Comparison of ENCODE assay signal across 1 fruit fly cellular context in genomic region chr3R:10566441-10567179, dm6.
TF ChIP-seq lines count a peak whose summit lies in the region.

No protein-coding gene starts in this region.

TF ChIP-seq in whole organism, embryonic, 481 proteins besides CTCF, POLR2A, EP300 and RAD21 (continued from another document and continues in another):
- TF ChIP-seq sima (GFP tag; optimal IDR thresholded peaks at IDR 0.05; lab: Kevin White, UChicago): no peak
- no peak for TF ChIP-seq Usf (GFP tag; optimal IDR thresholded peaks at IDR 0.05; lab: Kevin White, UChicago)
- no peak for TF ChIP-seq Nf-YB (GFP tag; optimal IDR thresholded peaks at IDR 0.05; lab: Kevin White, UChicago)
- no peak for TF ChIP-seq zf30C (GFP tag; optimal IDR thresholded peaks at IDR 0.05; lab: Kevin White, UChicago)
- no peak for TF ChIP-seq dmrt99B (tag; optimal IDR thresholded peaks at IDR 0.05; lab: Kevin White, UChicago)
- no peak for TF ChIP-seq ci (GFP tag; IDR thresholded peaks at IDR 0.05; lab: Robert Waterston, UW)
- no peak for TF ChIP-seq CG12071 (GFP tag; optimal IDR thresholded peaks at IDR 0.05; lab: Kevin White, UChicago)
- TF ChIP-seq Hr3 (GFP tag; optimal IDR thresholded peaks at IDR 0.05; lab: Kevin White, UChicago): no peak
- TF ChIP-seq CG7372 (GFP tag; IDR thresholded peaks at IDR 0.05; lab: Robert Waterston, UW): no peak
- no peak for TF ChIP-seq Myb (GFP tag; optimal IDR thresholded peaks at IDR 0.05; lab: Kevin White, UChicago)
- no peak for TF ChIP-seq CG10979 (tag; optimal IDR thresholded peaks at IDR 0.05; lab: Kevin White, UChicago)
- no peak for TF ChIP-seq Awh (GFP tag; IDR thresholded peaks at IDR 0.05; lab: Robert Waterston, UW)
- TF ChIP-seq danr (GFP tag; IDR thresholded peaks at IDR 0.05; lab: Robert Waterston, UW): no peak
- no peak for TF ChIP-seq ash1 (GFP tag; optimal IDR thresholded peaks at IDR 0.05; lab: Kevin White, UChicago)
- no peak for TF ChIP-seq bbx (GFP tag; IDR thresholded peaks at IDR 0.05; lab: Robert Waterston, UW; ENCODE audit: partially characterized antibody)
- no peak for TF ChIP-seq cwo (GFP tag; optimal IDR thresholded peaks at IDR 0.05; lab: Kevin White, UChicago)
- 0 out of 2 replicates have a peak, but pooled peaks have one; percentile 9 for TF ChIP-seq vvl (GFP tag; IDR thresholded peaks at IDR 0.05; lab: Robert Waterston, UW)
- TF ChIP-seq CG9437 (GFP tag; optimal IDR thresholded peaks at IDR 0.05; lab: Kevin White, UChicago): no peak
- peak; percentile 63 for TF ChIP-seq Med (GFP tag; lab: Kevin White, UChicago)
- no peak for TF ChIP-seq pum (GFP tag; optimal IDR thresholded peaks at IDR 0.05; lab: Kevin White, UChicago)
- no peak for TF ChIP-seq CG9797 (GFP tag; optimal IDR thresholded peaks at IDR 0.05; lab: Kevin White, UChicago)
- no peak for TF ChIP-seq ac (GFP tag; optimal IDR thresholded peaks at IDR 0.05; lab: Kevin White, UChicago)
- TF ChIP-seq CG11247 (GFP tag; IDR thresholded peaks at IDR 0.05; lab: Robert Waterston, UW): no peak
- TF ChIP-seq CG18599 (GFP tag; optimal IDR thresholded peaks at IDR 0.05; lab: Kevin White, UChicago): peak; percentile 58
- peak; percentile 44 for TF ChIP-seq CG12104 (GFP tag; optimal IDR thresholded peaks at IDR 0.05; lab: Kevin White, UChicago)
- no peak for TF ChIP-seq Fer2 (tag; optimal IDR thresholded peaks at IDR 0.05; lab: Kevin White, UChicago)
- no peak for TF ChIP-seq nmo (GFP tag; optimal IDR thresholded peaks at IDR 0.05; lab: Kevin White, UChicago)
- TF ChIP-seq CG18619 (GFP tag; optimal IDR thresholded peaks at IDR 0.05; lab: Kevin White, UChicago): peak; percentile 28
- TF ChIP-seq CG11085 (GFP tag; IDR thresholded peaks at IDR 0.05; lab: Robert Waterston, UW): no peak
- peak; percentile 55 for TF ChIP-seq ATbp (GFP tag; optimal IDR thresholded peaks at IDR 0.05; lab: Kevin White, UChicago)
- TF ChIP-seq prd (optimal IDR thresholded peaks at IDR 0.05; lab: Kevin White, UChicago): no peak
- TF ChIP-seq prd (GFP tag; IDR thresholded peaks at IDR 0.05; lab: Robert Waterston, UW): no peak
- TF ChIP-seq CG8478 (optimal IDR thresholded peaks at IDR 0.05; lab: Kevin White, UChicago): no peak
- no peak for TF ChIP-seq CG8924 (tag; optimal IDR thresholded peaks at IDR 0.05; lab: Kevin White, UChicago)
- TF ChIP-seq ab (GFP tag; optimal IDR thresholded peaks at IDR 0.05; lab: Kevin White, UChicago): no peak
- TF ChIP-seq CG8290 (GFP tag; optimal IDR thresholded peaks at IDR 0.05; lab: Kevin White, UChicago): no peak
- TF ChIP-seq CG8290 (tag; optimal IDR thresholded peaks at IDR 0.05; lab: Kevin White, UChicago): no peak
- TF ChIP-seq Sox100B (GFP tag; optimal IDR thresholded peaks at IDR 0.05; lab: Kevin White, UChicago): peak; percentile 54
- no peak for TF ChIP-seq ham (GFP tag; IDR thresholded peaks at IDR 0.05; lab: Robert Waterston, UW)
- peak; percentile 10 for TF ChIP-seq nerfin-1 (tag; optimal IDR thresholded peaks at IDR 0.05; lab: Kevin White, UChicago)
- TF ChIP-seq CG15601 (tag; optimal IDR thresholded peaks at IDR 0.05; lab: Kevin White, UChicago): peak; percentile 52
- TF ChIP-seq CG5180 (GFP tag; optimal IDR thresholded peaks at IDR 0.05; lab: Kevin White, UChicago): peak; percentile 30
- TF ChIP-seq jumu (GFP tag; optimal IDR thresholded peaks at IDR 0.05; lab: Kevin White, UChicago): no peak
- 0 out of 2 replicates have a peak, but pooled peaks have one; percentile 5 for TF ChIP-seq onecut (GFP tag; IDR thresholded peaks at IDR 0.05; lab: Robert Waterston, UW)
- TF ChIP-seq CG14710 (tag; optimal IDR thresholded peaks at IDR 0.05; lab: Kevin White, UChicago): peak; percentile 17
- peak; percentile 22 for TF ChIP-seq CG13296 (GFP tag; optimal IDR thresholded peaks at IDR 0.05; lab: Kevin White, UChicago)
- TF ChIP-seq CG12299 (tag; optimal IDR thresholded peaks at IDR 0.05; lab: Kevin White, UChicago): no peak
- TF ChIP-seq Ada2b (GFP tag; IDR thresholded peaks at IDR 0.05; lab: Robert Waterston, UW): no peak
- TF ChIP-seq CG18764 (GFP tag; optimal IDR thresholded peaks at IDR 0.05; lab: Kevin White, UChicago): no peak
- TF ChIP-seq CG4328 (GFP tag; optimal IDR thresholded peaks at IDR 0.05; lab: Kevin White, UChicago): peak; percentile 18
- TF ChIP-seq yki (optimal IDR thresholded peaks at IDR 0.05; lab: Kevin White, UChicago): no peak
- peak; percentile 53 for TF ChIP-seq CG32772 (GFP tag; IDR thresholded peaks at IDR 0.05; lab: Robert Waterston, UW)
- TF ChIP-seq crp (GFP tag; optimal IDR thresholded peaks at IDR 0.05; lab: Kevin White, UChicago): no peak
- TF ChIP-seq slp2 (GFP tag; optimal IDR thresholded peaks at IDR 0.05; lab: Kevin White, UChicago): no peak
- no peak for TF ChIP-seq CG5953 (GFP tag; IDR thresholded peaks at IDR 0.05; lab: Robert Waterston, UW)
- no peak for TF ChIP-seq ftz-f1 (GFP tag; optimal IDR thresholded peaks at IDR 0.05; lab: Kevin White, UChicago)
- TF ChIP-seq CG14667 (GFP tag; IDR thresholded peaks at IDR 0.05; lab: Robert Waterston, UW): no peak
- no peak for TF ChIP-seq CG15479 (GFP tag; optimal IDR thresholded peaks at IDR 0.05; lab: Kevin White, UChicago)
- TF ChIP-seq CG16815 (GFP tag; optimal IDR thresholded peaks at IDR 0.05; lab: Kevin White, UChicago): no peak
- no peak for TF ChIP-seq chn (GFP tag; optimal IDR thresholded peaks at IDR 0.05; lab: Kevin White, UChicago)
- TF ChIP-seq Side (GFP tag; optimal IDR thresholded peaks at IDR 0.05; lab: Kevin White, UChicago): no peak
- TF ChIP-seq corto (GFP tag; optimal IDR thresholded peaks at IDR 0.05; lab: Kevin White, UChicago): no peak
- TF ChIP-seq CG14014 (GFP tag; IDR thresholded peaks at IDR 0.05; lab: Robert Waterston, UW): no peak
- TF ChIP-seq tx (GFP tag; optimal IDR thresholded peaks at IDR 0.05; lab: Kevin White, UChicago): no peak
- TF ChIP-seq pita (GFP tag; optimal IDR thresholded peaks at IDR 0.05; lab: Kevin White, UChicago): no peak
- no peak for TF ChIP-seq Nf-YA (GFP tag; IDR thresholded peaks at IDR 0.05; lab: Robert Waterston, UW)
- TF ChIP-seq sqz (GFP tag; optimal IDR thresholded peaks at IDR 0.05; lab: Kevin White, UChicago): peak; percentile 78
- no peak for TF ChIP-seq CG6854 (GFP tag; optimal IDR thresholded peaks at IDR 0.05; lab: Kevin White, UChicago)
- TF ChIP-seq da (GFP tag; optimal IDR thresholded peaks at IDR 0.05; lab: Kevin White, UChicago): no peak
- TF ChIP-seq sc (optimal IDR thresholded peaks at IDR 0.05; lab: Kevin White, UChicago): no peak
- TF ChIP-seq sc (GFP tag; optimal IDR thresholded peaks at IDR 0.05; lab: Kevin White, UChicago): no peak
- TF ChIP-seq gt (GFP tag; IDR thresholded peaks at IDR 0.05; lab: Robert Waterston, UW): no peak
- no peak for TF ChIP-seq usp (GFP tag; optimal IDR thresholded peaks at IDR 0.05; lab: Kevin White, UChicago)
- TF ChIP-seq caup (GFP tag; optimal IDR thresholded peaks at IDR 0.05; lab: Kevin White, UChicago; ENCODE audit: severe bottlenecking): peak; percentile 15
- TF ChIP-seq CG4282 (GFP tag; optimal IDR thresholded peaks at IDR 0.05; lab: Kevin White, UChicago): no peak
- TF ChIP-seq CG15269 (tag; optimal IDR thresholded peaks at IDR 0.05; lab: Kevin White, UChicago): peak; percentile 7
- no peak for TF ChIP-seq Hr51 (GFP tag; optimal IDR thresholded peaks at IDR 0.05; lab: Kevin White, UChicago)
- TF ChIP-seq Adf1 (GFP tag; IDR thresholded peaks at IDR 0.05; lab: Robert Waterston, UW): no peak
- no peak for TF ChIP-seq CG3995 (GFP tag; optimal IDR thresholded peaks at IDR 0.05; lab: Kevin White, UChicago)
- no peak for TF ChIP-seq CG4360 (GFP tag; IDR thresholded peaks at IDR 0.05; lab: Robert Waterston, UW)
- no peak for TF ChIP-seq cad (GFP tag; optimal IDR thresholded peaks at IDR 0.05; lab: Kevin White, UChicago)
- TF ChIP-seq HmgZ (tag; optimal IDR thresholded peaks at IDR 0.05; lab: Kevin White, UChicago): no peak
- no peak for TF ChIP-seq Ptx1 (GFP tag; IDR thresholded peaks at IDR 0.05; lab: Robert Waterston, UW)
- TF ChIP-seq HmgD (GFP tag; optimal IDR thresholded peaks at IDR 0.05; lab: Kevin White, UChicago): no peak
- TF ChIP-seq CG14860 (GFP tag; IDR thresholded peaks at IDR 0.05; lab: Robert Waterston, UW; ENCODE audit: partially characterized antibody): no peak
- TF ChIP-seq stc (GFP tag; IDR thresholded peaks at IDR 0.05; lab: Robert Waterston, UW): no peak
- peak; percentile 22; the same call in 1 of the 3 replicates for TF ChIP-seq CG17361 (GFP tag; IDR thresholded peaks at IDR 0.05; lab: Robert Waterston, UW)
- TF ChIP-seq Hsf (GFP tag; optimal IDR thresholded peaks at IDR 0.05; lab: Kevin White, UChicago): no peak
- TF ChIP-seq CG10959 (GFP tag; IDR thresholded peaks at IDR 0.05; lab: Robert Waterston, UW): no peak
- TF ChIP-seq Oli (tag; optimal IDR thresholded peaks at IDR 0.05; lab: Kevin White, UChicago): peak; percentile 1
- TF ChIP-seq so (GFP tag; IDR thresholded peaks at IDR 0.05; lab: Robert Waterston, UW): no peak
- TF ChIP-seq pzg (GFP tag; optimal IDR thresholded peaks at IDR 0.05; lab: Kevin White, UChicago): no peak
- no peak for TF ChIP-seq Sry-δ (GFP tag; optimal IDR thresholded peaks at IDR 0.05; lab: Kevin White, UChicago)
- TF ChIP-seq Tbp (GFP tag; optimal IDR thresholded peaks at IDR 0.05; lab: Kevin White, UChicago): no peak
- TF ChIP-seq kay (GFP tag; optimal IDR thresholded peaks at IDR 0.05; lab: Kevin White, UChicago): no peak
- TF ChIP-seq Abd-B (GFP tag; optimal IDR thresholded peaks at IDR 0.05; lab: Kevin White, UChicago): no peak
- no peak for TF ChIP-seq TFAM (GFP tag; optimal IDR thresholded peaks at IDR 0.05; lab: Kevin White, UChicago)
- no peak for TF ChIP-seq aop (GFP tag; IDR thresholded peaks at IDR 0.05; lab: Robert Waterston, UW)
- TF ChIP-seq MESR4 (GFP tag; optimal IDR thresholded peaks at IDR 0.05; lab: Kevin White, UChicago): no peak
- no peak for TF ChIP-seq Optix (GFP tag; IDR thresholded peaks at IDR 0.05; lab: Robert Waterston, UW)
- TF ChIP-seq CG6175 (GFP tag; IDR thresholded peaks at IDR 0.05; lab: Robert Waterston, UW): no peak
- no peak for TF ChIP-seq Camta (GFP tag; optimal IDR thresholded peaks at IDR 0.05; lab: Kevin White, UChicago)
- TF ChIP-seq gro (GFP tag; optimal IDR thresholded peaks at IDR 0.05; lab: Kevin White, UChicago): peak; percentile 44
- TF ChIP-seq CG9876 (GFP tag; optimal IDR thresholded peaks at IDR 0.05; lab: Kevin White, UChicago): no peak
- no peak for TF ChIP-seq Fer3 (tag; optimal IDR thresholded peaks at IDR 0.05; lab: Kevin White, UChicago)
- TF ChIP-seq CG14965 (GFP tag; optimal IDR thresholded peaks at IDR 0.05; lab: Kevin White, UChicago; ENCODE audit: borderline replicate concordance): no peak
- 0 out of 3 replicates have a peak, but pooled peaks have one; percentile 46 for TF ChIP-seq CG2199 (GFP tag; IDR thresholded peaks at IDR 0.05; lab: Robert Waterston, UW)
- no peak for TF ChIP-seq scrt (GFP tag; optimal IDR thresholded peaks at IDR 0.05; lab: Kevin White, UChicago)
- TF ChIP-seq CG15514 (GFP tag; optimal IDR thresholded peaks at IDR 0.05; lab: Kevin White, UChicago): peak; percentile 5
- TF ChIP-seq pnt (GFP tag; optimal IDR thresholded peaks at IDR 0.05; lab: Kevin White, UChicago): no peak
- no peak for TF ChIP-seq Opbp (GFP tag; IDR thresholded peaks at IDR 0.05; lab: Robert Waterston, UW; ENCODE audit: partially characterized antibody)
- TF ChIP-seq CG1603 (tag; optimal IDR thresholded peaks at IDR 0.05; lab: Kevin White, UChicago): no peak
- TF ChIP-seq H2.0 (GFP tag; IDR thresholded peaks at IDR 0.05; lab: Robert Waterston, UW): no peak
- peak; percentile 91 for TF ChIP-seq grn (GFP tag; optimal IDR thresholded peaks at IDR 0.05; lab: Kevin White, UChicago)
- TF ChIP-seq Antp (GFP tag; optimal IDR thresholded peaks at IDR 0.05; lab: Kevin White, UChicago): no peak
- TF ChIP-seq CG10366 (GFP tag; IDR thresholded peaks at IDR 0.05; lab: Robert Waterston, UW): no peak
- TF ChIP-seq CG11560 (tag; IDR thresholded peaks at IDR 0.05; lab: Robert Waterston, UW): no peak
- no peak for TF ChIP-seq CG8089 (GFP tag; optimal IDR thresholded peaks at IDR 0.05; lab: Kevin White, UChicago)
- TF ChIP-seq Lpt (GFP tag; optimal IDR thresholded peaks at IDR 0.05; lab: Kevin White, UChicago): no peak
- no peak for TF ChIP-seq Ravus (GFP tag; IDR thresholded peaks at IDR 0.05; lab: Robert Waterston, UW)
- no peak for TF ChIP-seq hb (GFP tag; IDR thresholded peaks at IDR 0.05; lab: Robert Waterston, UW; ENCODE audit: partially characterized antibody)
- no peak for TF ChIP-seq crc (GFP tag; optimal IDR thresholded peaks at IDR 0.05; lab: Kevin White, UChicago)
- TF ChIP-seq CG15011 (GFP tag; optimal IDR thresholded peaks at IDR 0.05; lab: Kevin White, UChicago): peak; percentile 9
- no peak for TF ChIP-seq CG1792 (GFP tag; optimal IDR thresholded peaks at IDR 0.05; lab: Kevin White, UChicago)
- TF ChIP-seq Pdp1 (GFP tag; optimal IDR thresholded peaks at IDR 0.05; lab: Kevin White, UChicago): peak in 1 of 2 experiments; percentile 75
- no peak for TF ChIP-seq pfk (GFP tag; optimal IDR thresholded peaks at IDR 0.05; lab: Kevin White, UChicago)
- TF ChIP-seq CG14050 (GFP tag; IDR thresholded peaks at IDR 0.05; lab: Robert Waterston, UW): no peak
- no peak for TF ChIP-seq fru (optimal IDR thresholded peaks at IDR 0.05; lab: Kevin White, UChicago)
- no peak for TF ChIP-seq fd96Cb (tag; optimal IDR thresholded peaks at IDR 0.05; lab: Kevin White, UChicago)
- TF ChIP-seq CG34224 (GFP tag; IDR thresholded peaks at IDR 0.05; lab: Robert Waterston, UW; ENCODE audit: partially characterized antibody): no peak
- no peak for TF ChIP-seq CG3726 (GFP tag; IDR thresholded peaks at IDR 0.05; lab: Robert Waterston, UW)
- no peak for TF ChIP-seq pan (optimal IDR thresholded peaks at IDR 0.05; lab: Kevin White, UChicago)
- TF ChIP-seq pan (GFP tag; optimal IDR thresholded peaks at IDR 0.05 in 1 of 2, IDR thresholded peaks at IDR 0.05 in 1 of 2): no peak
- TF ChIP-seq CG12769 (tag; optimal IDR thresholded peaks at IDR 0.05; lab: Kevin White, UChicago): no peak
- no peak for TF ChIP-seq bcd (GFP tag; optimal IDR thresholded peaks at IDR 0.05; lab: Kevin White, UChicago)
- TF ChIP-seq CG4730 (GFP tag; IDR thresholded peaks at IDR 0.05; lab: Robert Waterston, UW): no peak
- TF ChIP-seq CG6254 (GFP tag; optimal IDR thresholded peaks at IDR 0.05; lab: Kevin White, UChicago): peak; percentile 0
- no peak for TF ChIP-seq H15 (GFP tag; IDR thresholded peaks at IDR 0.05; lab: Robert Waterston, UW)
- TF ChIP-seq sd (tag; optimal IDR thresholded peaks at IDR 0.05; lab: Kevin White, UChicago): peak; percentile 73
- peak; percentile 28 for TF ChIP-seq CG33557 (GFP tag; optimal IDR thresholded peaks at IDR 0.05; lab: Kevin White, UChicago)
